Fruit fly (Drosophila melanogaster) whole organism, prepupa: ENCODE results near the gene CG8141.

Source experiments
- Sox102F ChIP-seq: fragments of 200-800 bp; sonication (Bioruptor generic); optimal IDR thresholded peaks from 2 replicates; lab custom pipeline; 2016; ENCODE audit warnings: missing biosample characterization, mild to moderate bottlenecking, missing genetic modification characterization
- achi ChIP-seq: fragments of 200-800 bp; sonication (Bioruptor generic); optimal IDR thresholded peaks from 3 replicates; lab custom pipeline; 2016; ENCODE audit warnings: missing biosample characterization, missing genetic modification characterization

- TF ChIP-seq achi (GFP tag; lab: Kevin White, UChicago) = no peak
- TF ChIP-seq Sox102F = no peak
These were observed 17.1 kb downstream of the CG8141 start for dm6 chr3R:13208451-13208850.
